Worm (Caenorhabditis elegans) whole organism, L1 larva: ENCODE data around the gene C35D10.3.

Experiments used
- C34B4.2 ChIP-seq: sonication (generic microtip); optimal IDR thresholded peaks from 2 replicates; lab custom pipeline; 2017; ENCODE audit warnings: mild to moderate bottlenecking, missing genetic modification characterization, missing compliant biosample characterization
- F16B12.6 ChIP-seq: fragments of 150-350 bp; optimal IDR thresholded peaks from 2 replicates; lab custom pipeline; 2014; ENCODE audit warnings: missing biosample characterization, missing genetic modification characterization
- Y116A8C.19 ChIP-seq: sonication (generic microtip); optimal IDR thresholded peaks from 2 replicates; lab custom pipeline; 2016; ENCODE audit warnings: missing compliant biosample characterization, missing genetic modification characterization, borderline replicate concordance
- aha-1 ChIP-seq: fragments of 150-350 bp; optimal IDR thresholded peaks from 2 replicates; lab custom pipeline; 2014; ENCODE audit warnings: missing biosample characterization, missing genetic modification characterization
- ceh-63 ChIP-seq: fragments of 200-800 bp; sonication (Bioruptor generic); optimal IDR thresholded peaks from 2 replicates; lab custom pipeline; 2018; ENCODE audit warnings: mild to moderate bottlenecking, missing genetic modification characterization, missing compliant biosample characterization
- ceh-8 ChIP-seq: fragments of 200-800 bp; sonication (Bioruptor generic); optimal IDR thresholded peaks from 2 replicates; lab custom pipeline; 2018; ENCODE audit warnings: mild to moderate bottlenecking, missing genetic modification characterization, moderate library complexity, missing compliant biosample characterization
- ceh-82 ChIP-seq, 3 experiments: fragments of 150-350 bp in 1 of 3; sonication (generic microtip) in 2 of 3; optimal IDR thresholded peaks; 2 replicates each; lab custom pipeline; 2014 to 2017; ENCODE audit warnings: missing biosample characterization in 3 of 3, missing genetic modification characterization in 3 of 3
- ceh-88 ChIP-seq: fragments of 200-800 bp; sonication (Bioruptor generic); IDR thresholded peaks from 2 replicates; pipeline ENCODE4 v1.3.6; 2022; ENCODE audit warnings: missing genetic modification characterization, missing compliant biosample characterization
- ceh-90 ChIP-seq: sonication (generic microtip); optimal IDR thresholded peaks from 2 replicates; lab custom pipeline; 2016; ENCODE audit warnings: missing genetic modification characterization, missing compliant biosample characterization
- ces-1 ChIP-seq: fragments of 150-350 bp; optimal IDR thresholded peaks from 2 replicates; lab custom pipeline; 2014; ENCODE audit warnings: missing biosample characterization, missing genetic modification reagents, missing genetic modification characterization
- efl-1 ChIP-seq, 4 experiments: fragments of 150-350 bp; optimal IDR thresholded peaks in 3 of 4; peaks in 1 of 4; 1 replicate in 1 of 4; 2 replicates in 3 of 4; lab custom pipeline; 2014; ENCODE audit warnings: missing biosample characterization in 2 of 4, missing genetic modification characterization in 2 of 4, missing genetic modification reagents in 2 of 4
- efl-3 ChIP-seq: fragments of 200-800 bp; sonication (Bioruptor generic); optimal IDR thresholded peaks from 2 replicates; lab custom pipeline; 2018; ENCODE audit warnings: mild to moderate bottlenecking, missing genetic modification characterization, missing compliant biosample characterization
- egl-13 ChIP-seq: sonication (generic microtip); optimal IDR thresholded peaks from 2 replicates; lab custom pipeline; 2016; ENCODE audit warnings: missing genotype, missing genetic modification reagents, missing genetic modification characterization, missing compliant biosample characterization
- elt-2 ChIP-seq: sonication (generic microtip); optimal IDR thresholded peaks from 2 replicates; lab custom pipeline; 2016; ENCODE audit warnings: missing genetic modification characterization, mild to moderate bottlenecking, inconsistent platforms, missing compliant biosample characterization, missing genetic modification reagents
- ets-5 ChIP-seq: fragments of 200-800 bp; sonication (Bioruptor generic); IDR thresholded peaks from 2 replicates; pipeline ENCODE4 v1.3.6; 2022; ENCODE audit warnings: missing genetic modification characterization, missing compliant biosample characterization
- fkh-8 ChIP-seq: sonication (generic microtip); optimal IDR thresholded peaks from 2 replicates; lab custom pipeline; 2016; ENCODE audit warnings: mild to moderate bottlenecking, missing genetic modification characterization, missing compliant biosample characterization
- grh-1 ChIP-seq: fragments of 200-800 bp; sonication (Bioruptor generic); IDR thresholded peaks from 2 replicates; pipeline ENCODE4 v1.3.6; 2022; ENCODE audit warnings: missing genetic modification reagents, missing genetic modification characterization, missing compliant biosample characterization
- hlh-17 ChIP-seq: fragments of 200-800 bp; sonication (Bioruptor generic); optimal IDR thresholded peaks from 2 replicates; lab custom pipeline; 2018; ENCODE audit warnings: missing genetic modification characterization, mild to moderate bottlenecking, missing compliant biosample characterization, moderate library complexity, borderline replicate concordance
- isw-1 ChIP-seq: fragments of 200-800 bp; sonication (Bioruptor generic); IDR thresholded peaks from 2 replicates; pipeline ENCODE4 v1.3.6; 2022; ENCODE audit warnings: missing genetic modification characterization, missing compliant biosample characterization
- jun-1 ChIP-seq: fragments of 150-350 bp; optimal IDR thresholded peaks from 2 replicates; lab custom pipeline; 2014; ENCODE audit warnings: missing biosample characterization, missing genetic modification reagents, missing genetic modification characterization
- lin-14 ChIP-seq: fragments of 200-800 bp; sonication (Bioruptor generic); optimal IDR thresholded peaks from 2 replicates; lab custom pipeline; 2018; ENCODE audit warnings: mild to moderate bottlenecking, missing genetic modification characterization, moderate library complexity, missing compliant biosample characterization
- lin-39 ChIP-seq: fragments of 150-350 bp; optimal IDR thresholded peaks from 2 replicates; lab custom pipeline; 2014; ENCODE audit warnings: missing biosample characterization, missing genetic modification reagents, missing genetic modification characterization
- lir-3 ChIP-seq: sonication (generic microtip); optimal IDR thresholded peaks from 2 replicates; lab custom pipeline; 2016; ENCODE audit warnings: mild to moderate bottlenecking, missing genetic modification characterization, moderate library complexity, missing compliant biosample characterization; ENCODE audit not compliant: poor library complexity
- lsy-2 ChIP-seq, 2 experiments: fragments of 150-350 bp; optimal IDR thresholded peaks; 2 replicates each; lab custom pipeline; 2014; ENCODE audit warnings: missing biosample characterization in 2 of 2, missing genetic modification characterization in 2 of 2
- mab-9 ChIP-seq: fragments of 200-800 bp; sonication (Bioruptor generic); IDR thresholded peaks from 2 replicates; pipeline ENCODE4 v1.3.6; 2022; ENCODE audit warnings: missing genetic modification reagents, missing genetic modification characterization, missing compliant biosample characterization
- nhr-12 ChIP-seq: sonication (generic microtip); optimal IDR thresholded peaks from 2 replicates; lab custom pipeline; 2017; ENCODE audit warnings: missing biosample characterization, missing genetic modification characterization
- nhr-19 ChIP-seq: fragments of 200-800 bp; sonication (Bioruptor generic); conservative IDR thresholded peaks from 2 replicates; pipeline ENCODE4 v1.3.6; 2022; ENCODE audit warnings: missing genetic modification characterization, missing compliant biosample characterization
- nhr-237 ChIP-seq: fragments of 150-350 bp; optimal IDR thresholded peaks from 2 replicates; lab custom pipeline; 2014; ENCODE audit warnings: missing biosample characterization, missing genetic modification characterization
- nhr-47 ChIP-seq: sonication (generic microtip); optimal IDR thresholded peaks from 2 replicates; lab custom pipeline; 2016; ENCODE audit warnings: mild to moderate bottlenecking, missing genetic modification characterization, moderate library complexity, missing compliant biosample characterization
- nhr-71 ChIP-seq: sonication (generic microtip); optimal IDR thresholded peaks from 2 replicates; lab custom pipeline; 2016; ENCODE audit warnings: mild to moderate bottlenecking, missing genetic modification characterization, moderate library complexity, missing compliant biosample characterization
- pax-3 ChIP-seq: fragments of 200-800 bp; sonication (Bioruptor generic); optimal IDR thresholded peaks from 2 replicates; lab custom pipeline; 2018; ENCODE audit warnings: mild to moderate bottlenecking, missing genetic modification characterization, moderate library complexity, missing compliant biosample characterization
- swsn-7 ChIP-seq: sonication (generic microtip); optimal IDR thresholded peaks from 2 replicates; lab custom pipeline; 2016; ENCODE audit warnings: missing genetic modification characterization, missing compliant biosample characterization
- tbx-2 ChIP-seq: sonication (generic microtip); optimal IDR thresholded peaks from 2 replicates; lab custom pipeline; 2016; ENCODE audit warnings: missing genetic modification characterization, missing compliant biosample characterization
- tlp-1 ChIP-seq: fragments of 150-350 bp; optimal IDR thresholded peaks from 2 replicates; lab custom pipeline; 2014; ENCODE audit warnings: missing biosample characterization, missing genetic modification characterization
- unc-130 ChIP-seq: fragments of 150-350 bp; optimal IDR thresholded peaks from 2 replicates; lab custom pipeline; 2017; ENCODE audit warnings: missing biosample characterization, missing genetic modification characterization, inconsistent platforms
- unc-30 ChIP-seq: sonication (generic microtip); optimal IDR thresholded peaks from 2 replicates; lab custom pipeline; 2017; ENCODE audit warnings: missing biosample characterization, missing genetic modification characterization
- unc-62 ChIP-seq: fragments of 150-350 bp; optimal IDR thresholded peaks from 2 replicates; lab custom pipeline; 2014; ENCODE audit warnings: missing biosample characterization, missing genetic modification reagents, missing genetic modification characterization
- unc-86 ChIP-seq: sonication (generic microtip); optimal IDR thresholded peaks from 2 replicates; lab custom pipeline; 2016; ENCODE audit warnings: missing genetic modification characterization, missing compliant biosample characterization
- unc-98 ChIP-seq: fragments of 200-800 bp; sonication (Bioruptor generic); IDR thresholded peaks from 2 replicates; pipeline ENCODE4 v1.3.6; 2022; ENCODE audit warnings: missing genetic modification characterization, missing compliant biosample characterization
- xbp-1 ChIP-seq: sonication (generic microtip); optimal IDR thresholded peaks from 2 replicates; lab custom pipeline; 2016; ENCODE audit warnings: missing genetic modification characterization, missing compliant biosample characterization
- ztf-11 ChIP-seq, 2 experiments: sonication (generic microtip); optimal IDR thresholded peaks; 2 replicates each; lab custom pipeline; 2016 to 2017; ENCODE audit warnings: missing genetic modification characterization in 2 of 2, missing biosample characterization in 1 of 2, missing compliant biosample characterization in 1 of 2
- ztf-4 ChIP-seq: fragments of 150-350 bp; optimal IDR thresholded peaks from 2 replicates; lab custom pipeline; 2014; ENCODE audit warnings: missing biosample characterization, missing genetic modification characterization

The C35D10.3 gene

DNA sequence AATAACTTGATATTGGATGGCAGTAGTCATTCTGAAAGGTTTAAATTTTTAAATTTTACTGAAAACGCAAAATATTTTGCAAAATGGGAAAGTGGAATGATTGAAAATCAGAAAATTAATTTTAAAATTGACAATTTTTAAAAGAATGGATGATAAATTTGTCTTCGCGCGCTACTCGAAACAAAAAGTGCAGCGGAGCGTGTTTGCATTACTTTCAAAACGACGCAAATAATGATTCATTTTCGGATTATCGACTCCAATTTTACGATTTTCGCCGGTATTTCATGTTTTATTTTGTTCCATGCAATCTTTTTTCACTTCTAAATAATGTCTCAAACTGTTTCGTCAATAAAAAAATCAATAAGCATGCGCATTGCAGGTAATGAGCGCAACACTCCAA lies 9.6 kb downstream of the C35D10.3 start, which contains the start of the genes tost-1 and arx-6 (continued):
- TF ChIP-seq nhr-71 (tag; lab: Kevin White, UChicago): peak; percentile 51
- no peak for TF ChIP-seq ztf-11 (tag; optimal IDR thresholded peaks at IDR 0.05; lab: Kevin White, UChicago)
- TF ChIP-seq nhr-47 (tag; lab: Kevin White, UChicago): peak; percentile 48
- no peak for TF ChIP-seq ceh-63 (GFP tag; lab: Kevin White, UChicago)
- peak; percentile 23 for TF ChIP-seq swsn-7 (tag; lab: Kevin White, UChicago)
- TF ChIP-seq ceh-88 (GFP tag; lab: Robert Waterston, UW): no peak
- peak; percentile 36 for TF ChIP-seq xbp-1 (tag; lab: Kevin White, UChicago)
- peak; percentile 20; the same call in 1 of the 2 replicates for TF ChIP-seq nhr-19
- TF ChIP-seq unc-30: no peak
- no peak for TF ChIP-seq unc-130
- TF ChIP-seq Y116A8C.19 (tag; lab: Kevin White, UChicago): no peak
- TF ChIP-seq nhr-12: no peak
- no peak for TF ChIP-seq isw-1
- no peak for TF ChIP-seq mab-9 (GFP tag; lab: Robert Waterston, UW)
- no peak for TF ChIP-seq pax-3
- TF ChIP-seq grh-1 (GFP tag; lab: Robert Waterston, UW): no peak
- no peak for TF ChIP-seq hlh-17 (GFP tag; lab: Kevin White, UChicago)
- no peak for TF ChIP-seq lin-39
- TF ChIP-seq tbx-2 (tag; lab: Kevin White, UChicago): peak; percentile 27
- no peak for TF ChIP-seq nhr-237
- TF ChIP-seq ets-5 (GFP tag; lab: Robert Waterston, UW): no peak
- TF ChIP-seq ceh-8 (GFP tag; lab: Kevin White, UChicago): no peak
- TF ChIP-seq ceh-82 (tag; optimal IDR thresholded peaks at IDR 0.05; lab: Kevin White, UChicago): peak in 2 of 3 experiments; percentile 2 to 30
- no peak for TF ChIP-seq ces-1
- TF ChIP-seq unc-86: no peak
- peak; percentile 16 for TF ChIP-seq fkh-8 (tag; lab: Kevin White, UChicago)
- TF ChIP-seq F16B12.6 (tag; lab: Kevin White, UChicago): peak; percentile 4
- peak; percentile 42 to 73 for TF ChIP-seq lsy-2 (tag; optimal IDR thresholded peaks at IDR 0.05; lab: Kevin White, UChicago)
- peak; percentile 18 for TF ChIP-seq lin-14 (GFP tag; lab: Kevin White, UChicago)
- TF ChIP-seq unc-62 (GFP tag; lab: Kevin White, UChicago): no peak
- TF ChIP-seq, all 84 proteins: peak for 24

DNA sequence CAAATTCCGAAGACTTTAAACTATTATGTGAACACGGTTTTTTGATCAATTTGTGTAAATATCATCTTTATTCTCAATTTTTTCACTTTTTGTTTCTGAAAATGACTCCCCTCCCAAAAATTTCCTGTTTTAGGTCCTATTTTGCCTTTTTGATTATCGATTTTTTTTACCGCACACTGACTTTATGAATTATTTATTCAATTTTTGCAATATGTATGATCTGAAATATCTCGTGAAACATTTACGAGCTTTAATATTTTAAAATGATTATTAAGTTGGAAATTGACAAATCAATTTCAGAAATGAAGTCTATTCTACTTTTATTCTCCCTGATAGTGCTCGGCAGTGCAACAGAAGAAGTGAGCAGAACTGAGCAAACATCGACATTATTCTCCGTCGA lies 10.7 kb downstream of the C35D10.3 start, which contains the start of gene C35D10.1:
TSS of gene C35D10.1 (plus strand) at position 301 of the 400 bp plus-strand sequence.
- TF ChIP-seq ceh-90 (tag; lab: Kevin White, UChicago) (no peak), efl-1 (optimal IDR thresholded peaks at IDR 0.05; lab: Kevin White, UChicago) (no peak), efl-1 (GFP tag; optimal IDR thresholded peaks at IDR 0.05 in 1 of 2; lab: Kevin White, UChicago) (peak in 1 of 2 experiments; percentile 74)
- TF ChIP-seq, all 84 proteins: peak for 1

DNA sequence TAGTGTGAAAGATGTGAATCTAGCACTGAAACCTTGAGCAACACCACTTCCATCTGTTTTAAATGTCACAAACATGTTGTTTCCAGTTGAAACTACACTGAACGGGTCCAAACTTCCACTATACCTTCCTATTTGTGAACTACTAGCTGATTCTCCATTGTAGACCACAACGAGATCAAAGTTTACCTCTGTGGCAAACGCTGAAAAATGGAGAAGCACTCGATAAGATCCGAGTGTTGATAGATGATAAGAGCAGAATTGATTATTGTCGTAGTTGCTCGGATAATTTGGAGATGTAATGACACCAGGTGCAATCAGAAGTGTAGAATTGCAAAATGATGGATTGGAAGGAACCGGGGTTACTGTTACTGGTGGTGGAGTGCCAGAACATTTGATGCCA lies 13.2 kb downstream of the C35D10.3 start:
- TF ChIP-seq efl-1 (optimal IDR thresholded peaks at IDR 0.05; lab: Kevin White, UChicago): no peak
- peak in 1 of 2 experiments; percentile 70 for TF ChIP-seq efl-1 (GFP tag; optimal IDR thresholded peaks at IDR 0.05 in 1 of 2; lab: Kevin White, UChicago)
- TF ChIP-seq nhr-19: no peak
- peak; percentile 55 for TF ChIP-seq elt-2 (tag; lab: Kevin White, UChicago)
- no peak for TF ChIP-seq xbp-1 (tag; lab: Kevin White, UChicago)
- no peak for TF ChIP-seq unc-98 (GFP tag; lab: Robert Waterston, UW)
- TF ChIP-seq aha-1: no peak
- no peak for TF ChIP-seq lir-3 (tag; lab: Kevin White, UChicago)
- TF ChIP-seq unc-86: no peak

DNA sequence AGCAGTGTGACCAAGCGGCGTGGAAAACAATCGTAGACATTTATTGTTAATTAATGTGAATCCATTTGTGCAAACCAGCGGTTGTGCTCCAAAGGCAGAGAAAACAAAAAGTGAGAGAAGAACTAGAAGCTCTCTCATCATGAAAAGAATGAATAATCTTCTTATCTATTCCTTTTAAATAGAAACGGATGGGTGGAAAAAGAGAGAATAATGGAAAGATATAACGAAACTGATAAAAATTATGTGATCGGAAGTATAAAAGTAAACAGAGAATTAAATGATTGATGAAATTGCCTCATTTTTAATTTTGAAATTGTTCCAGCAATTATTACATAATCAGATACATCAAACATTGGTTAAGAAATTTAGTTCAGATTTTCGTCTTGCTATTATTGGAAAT lies 14.7 kb downstream of the C35D10.3 start, which contains the start of gene clec-5:
TSS of gene clec-5 (minus strand) at position 178 of the 400 bp plus-strand sequence.
- TF ChIP-seq tlp-1: no peak
- TF ChIP-seq ets-5 (GFP tag; lab: Robert Waterston, UW): no peak
- peak; percentile 40 for TF ChIP-seq elt-2 (tag; lab: Kevin White, UChicago)
- TF ChIP-seq swsn-7 (tag; lab: Kevin White, UChicago): no peak
- TF ChIP-seq jun-1 (tag; lab: Kevin White, UChicago): peak; percentile 29
- TF ChIP-seq lin-14 (GFP tag; lab: Kevin White, UChicago): no peak
- no peak for TF ChIP-seq efl-3
- TF ChIP-seq egl-13 (tag; lab: Kevin White, UChicago): no peak
- no peak for TF ChIP-seq ztf-4 (tag; lab: Kevin White, UChicago)
- TF ChIP-seq F16B12.6 (tag; lab: Kevin White, UChicago): no peak
- TF ChIP-seq ceh-90 (tag; lab: Kevin White, UChicago): no peak
- TF ChIP-seq ztf-11 (tag; optimal IDR thresholded peaks at IDR 0.05; lab: Kevin White, UChicago): no peak
- TF ChIP-seq tbx-2 (tag; lab: Kevin White, UChicago): no peak
- no peak for TF ChIP-seq xbp-1 (tag; lab: Kevin White, UChicago)
- TF ChIP-seq C34B4.2 (tag; lab: Kevin White, UChicago): no peak
